Worm (Caenorhabditis elegans) whole organism, L4 larva: ENCODE data around the gene dec-7.

ENCODE experiments used
- D1046.2 ChIP-seq: fragments of 200-800 bp; sonication (Bioruptor generic); IDR thresholded peaks from 2 replicates; pipeline ENCODE4 v1.3.6; 2022; ENCODE audit warnings: missing genetic modification characterization, missing compliant biosample characterization
- T20F7.1 ChIP-seq: fragments of 200-800 bp; sonication (Bioruptor generic); optimal IDR thresholded peaks from 2 replicates; lab custom pipeline; 2018; ENCODE audit warnings: mild to moderate bottlenecking, missing genetic modification characterization, missing compliant biosample characterization
- Y105C5A.15 ChIP-seq: fragments of 200-800 bp; sonication (Bioruptor generic); IDR thresholded peaks from 2 replicates; pipeline ENCODE4 v1.3.6; 2022; ENCODE audit warnings: missing genetic modification characterization, missing compliant biosample characterization
- Y75B8A.6 ChIP-seq: fragments of 200-800 bp; sonication (Bioruptor generic); IDR thresholded peaks from 2 replicates; pipeline ENCODE4 v1.3.6; 2022; ENCODE audit warnings: missing genetic modification reagents, missing genetic modification characterization, missing compliant biosample characterization
- aha-1 ChIP-seq: fragments of 150-350 bp; peaks from one replicate; lab custom pipeline; 2014; ENCODE audit warnings: missing biosample characterization, missing genetic modification characterization
- ama-1 ChIP-seq: fragments of 150-350 bp; optimal IDR thresholded peaks from 2 replicates; lab custom pipeline; 2014; ENCODE audit warnings: inconsistent platforms, mixed read lengths
- ceh-44 ChIP-seq: fragments of 200-800 bp; sonication (Bioruptor generic); IDR thresholded peaks from 2 replicates; pipeline ENCODE4 v1.3.6; 2022; ENCODE audit warnings: missing genetic modification reagents, missing genetic modification characterization, missing compliant biosample characterization
- daf-16 ChIP-seq, 3 experiments: sonication (generic microtip); optimal IDR thresholded peaks; 2 replicates each; lab custom pipeline; 2016 to 2017; ENCODE audit warnings: missing genetic modification characterization in 3 of 3, missing genetic modification reagents in 3 of 3, mild to moderate bottlenecking in 2 of 3, missing compliant biosample characterization in 2 of 3, missing biosample characterization in 1 of 3, moderate library complexity in 1 of 3
- daf-19 ChIP-seq: fragments of 200-800 bp; sonication (Bioruptor generic); conservative IDR thresholded peaks from 2 replicates; pipeline ENCODE4 v1.3.6; 2022; ENCODE audit warnings: missing genetic modification characterization, missing compliant biosample characterization
- dmd-6 ChIP-seq: fragments of 200-800 bp; sonication (Bioruptor generic); IDR thresholded peaks from 2 replicates; pipeline ENCODE4 v1.3.6; 2022; ENCODE audit warnings: missing genetic modification reagents, missing genetic modification characterization, missing compliant biosample characterization
- dmd-8 ChIP-seq: fragments of 200-800 bp; sonication (Bioruptor generic); IDR thresholded peaks from 2 replicates; pipeline ENCODE4 v1.3.6; 2022; ENCODE audit warnings: missing genetic modification characterization, missing compliant biosample characterization
- dmd-9 ChIP-seq: fragments of 200-800 bp; sonication (Bioruptor generic); IDR thresholded peaks from 2 replicates; pipeline ENCODE4 v1.3.6; 2022; ENCODE audit warnings: missing genetic modification reagents, missing genetic modification characterization, missing compliant biosample characterization
- dve-1 ChIP-seq: sonication (generic microtip); optimal IDR thresholded peaks from 2 replicates; lab custom pipeline; 2017; ENCODE audit warnings: antibody characterized with exemption, mild to moderate bottlenecking, missing genetic modification characterization, missing compliant biosample characterization; ENCODE audit not compliant: insufficient read depth
- fos-1 ChIP-seq: fragments of 150-350 bp; optimal IDR thresholded peaks from 2 replicates; lab custom pipeline; 2014; ENCODE audit warnings: missing biosample characterization, missing genetic modification characterization
- hif-1 ChIP-seq, 2 experiments: sonication (generic microtip); optimal IDR thresholded peaks; 2 replicates each; lab custom pipeline; 2016 to 2017; ENCODE audit warnings: missing compliant biosample characterization in 2 of 2, missing genetic modification characterization in 2 of 2, missing genetic modification reagents in 2 of 2, missing genotype in 2 of 2, mild to moderate bottlenecking in 1 of 2
- hlh-30 ChIP-seq: sonication (generic microtip); optimal IDR thresholded peaks from 2 replicates; lab custom pipeline; 2017; ENCODE audit warnings: antibody characterized with exemption, mild to moderate bottlenecking, missing genetic modification characterization, missing compliant biosample characterization; ENCODE audit not compliant: insufficient read depth
- hmg-1.1 ChIP-seq: fragments of 200-800 bp; sonication (Bioruptor generic); IDR thresholded peaks from 2 replicates; pipeline ENCODE4 v1.3.6; 2022; ENCODE audit warnings: missing genetic modification reagents, missing genetic modification characterization, missing compliant biosample characterization
- lin-13 ChIP-seq: fragments of 150-350 bp; optimal IDR thresholded peaks from 2 replicates; lab custom pipeline; 2014; ENCODE audit warnings: missing biosample characterization, missing genetic modification reagents, missing genetic modification characterization
- lir-3 ChIP-seq: sonication (generic microtip); optimal IDR thresholded peaks from 2 replicates; lab custom pipeline; 2016; ENCODE audit warnings: mild to moderate bottlenecking, missing genetic modification characterization, missing compliant biosample characterization
- lsy-2 ChIP-seq, 2 experiments: fragments of 150-350 bp in 1 of 2; sonication (generic microtip) in 1 of 2; optimal IDR thresholded peaks; 2 replicates each; lab custom pipeline; 2014 to 2017; ENCODE audit warnings: missing biosample characterization in 2 of 2, missing genetic modification characterization in 2 of 2
- mep-1 ChIP-seq: fragments of 150-350 bp; sonication (generic microtip); optimal IDR thresholded peaks from 3 replicates; lab custom pipeline; 2014; ENCODE audit warnings: missing biosample characterization, missing genetic modification characterization
- mes-2 ChIP-seq: sonication (generic microtip); optimal IDR thresholded peaks from 2 replicates; lab custom pipeline; 2016; ENCODE audit warnings: missing genotype, mild to moderate bottlenecking, missing genetic modification characterization, missing compliant biosample characterization; ENCODE audit not compliant: poor library complexity, severe bottlenecking
- mxl-2 ChIP-seq: fragments of 200-800 bp; sonication (Bioruptor generic); conservative IDR thresholded peaks from 2 replicates; pipeline ENCODE4 v1.3.6; 2022; ENCODE audit warnings: missing genetic modification reagents, missing genetic modification characterization, missing compliant biosample characterization
- nhr-28 ChIP-seq: fragments of 150-350 bp; optimal IDR thresholded peaks from 2 replicates; lab custom pipeline; 2014; ENCODE audit warnings: missing biosample characterization, missing genetic modification characterization
- nhr-41 ChIP-seq: fragments of 200-800 bp; sonication (Bioruptor generic); IDR thresholded peaks from 2 replicates; pipeline ENCODE4 v1.3.6; 2022; ENCODE audit warnings: missing genetic modification reagents, missing genetic modification characterization, missing compliant biosample characterization
- nhr-6 ChIP-seq: fragments of 150-350 bp; optimal IDR thresholded peaks from 2 replicates; lab custom pipeline; 2014; ENCODE audit warnings: missing biosample characterization, missing genetic modification characterization
- nhr-77 ChIP-seq: fragments of 150-350 bp; optimal IDR thresholded peaks from 2 replicates; lab custom pipeline; 2014; ENCODE audit warnings: missing biosample characterization, missing genetic modification characterization
- pha-4 ChIP-seq, 2 experiments: fragments of 150-350 bp in 1 of 2; fragments of 200-800 bp in 1 of 2; sonication (Bioruptor generic) in 1 of 2; IDR thresholded peaks in 1 of 2; optimal IDR thresholded peaks in 1 of 2; 2 replicates each; pipeline versions ENCODE4 v1.3.6 to Lab custom; 2014 to 2022; ENCODE audit warnings: missing genetic modification characterization in 2 of 2, missing genetic modification reagents in 2 of 2, missing biosample characterization in 1 of 2, missing compliant biosample characterization in 1 of 2
- pqm-1 ChIP-seq: sonication (generic microtip); optimal IDR thresholded peaks from 2 replicates; lab custom pipeline; 2017; ENCODE audit warnings: missing biosample characterization, missing genetic modification characterization
- sdz-12 ChIP-seq: fragments of 200-800 bp; sonication (Bioruptor generic); optimal IDR thresholded peaks from 2 replicates; lab custom pipeline; 2018; ENCODE audit warnings: mild to moderate bottlenecking, missing genetic modification characterization, missing compliant biosample characterization
- unc-39 ChIP-seq: sonication (generic microtip); optimal IDR thresholded peaks from 2 replicates; lab custom pipeline; 2017; ENCODE audit warnings: missing biosample characterization, missing genetic modification characterization
- unc-62 ChIP-seq, 3 experiments: fragments of 150-350 bp in 1 of 3; sonication (generic microtip); optimal IDR thresholded peaks in 2 of 3; peaks in 1 of 3; 1 replicate in 1 of 3; 2 replicates in 2 of 3; lab custom pipeline; 2014 to 2017; ENCODE audit warnings: missing biosample characterization in 3 of 3, missing genetic modification characterization in 3 of 3, missing genetic modification reagents in 3 of 3, missing genotype in 1 of 3
- vab-7 ChIP-seq: fragments of 200-800 bp; sonication (Bioruptor generic); IDR thresholded peaks from 2 replicates; pipeline ENCODE4 v1.3.6; 2022; ENCODE audit warnings: missing genetic modification reagents, missing genetic modification characterization, missing compliant biosample characterization
- zag-1 ChIP-seq: fragments of 150-350 bp; optimal IDR thresholded peaks from 2 replicates; lab custom pipeline; 2014; ENCODE audit warnings: missing biosample characterization, missing genetic modification characterization
- zip-11 ChIP-seq: fragments of 200-800 bp; sonication (Bioruptor generic); IDR thresholded peaks from 2 replicates; pipeline ENCODE4 v1.3.6; 2022; ENCODE audit warnings: missing genetic modification characterization, missing compliant biosample characterization
- zip-2 ChIP-seq: fragments of 150-350 bp; optimal IDR thresholded peaks from 2 replicates; lab custom pipeline; 2014; ENCODE audit warnings: missing biosample characterization, missing genetic modification characterization
- ztf-7 ChIP-seq: fragments of 150-350 bp; optimal IDR thresholded peaks from 2 replicates; lab custom pipeline; 2014; ENCODE audit warnings: missing biosample characterization, missing genetic modification characterization

dec-7 gene

ce11 chrIII:9891324-9891723, 40.9 kb upstream of the dec-7 start, which contains the start of gene alg-4:
alg-4 (minus strand) TSS chrIII:9891424.
- no peak for TF ChIP-seq ama-1 (lab: Kevin White, UChicago)
- no peak for TF ChIP-seq dmd-8
- no peak for TF ChIP-seq ztf-7 (tag; lab: Kevin White, UChicago)
- no peak for TF ChIP-seq hmg-1.1 (GFP tag; lab: Robert Waterston, UW)
- no peak for TF ChIP-seq daf-16 (GFP tag; optimal IDR thresholded peaks at IDR 0.05; lab: Kevin White, UChicago)
- TF ChIP-seq daf-16 (tag; optimal IDR thresholded peaks at IDR 0.05; lab: Kevin White, UChicago), result no peak
- no peak for TF ChIP-seq hif-1 (tag; optimal IDR thresholded peaks at IDR 0.05; lab: Kevin White, UChicago)
- TF ChIP-seq fos-1 (tag; lab: Kevin White, UChicago), result no peak
- TF ChIP-seq mxl-2, result no peak
- no peak for TF ChIP-seq lir-3 (tag; lab: Kevin White, UChicago)
- no peak for TF ChIP-seq dmd-6 (GFP tag; lab: Robert Waterston, UW)
- no peak for TF ChIP-seq mep-1 (tag; lab: Kevin White, UChicago)
- no peak for TF ChIP-seq D1046.2 (GFP tag; lab: Robert Waterston, UW)

ce11 chrIII:9892855-9893254, 39.3 kb upstream of the dec-7 start, which contains the start of gene mam-7:
mam-7 (plus strand) TSS chrIII:9893155.
- TF ChIP-seq ceh-44 (GFP tag; lab: Robert Waterston, UW), result no peak
- TF ChIP-seq nhr-41 (GFP tag; lab: Robert Waterston, UW), result no peak
- no peak for TF ChIP-seq pqm-1 (tag; lab: Kevin White, UChicago)
- TF ChIP-seq zip-2 (tag; lab: Kevin White, UChicago), result no peak
- TF ChIP-seq vab-7, result no peak
- no peak for TF ChIP-seq mes-2
- TF ChIP-seq T20F7.1 (GFP tag; lab: Kevin White, UChicago), result no peak
- TF ChIP-seq lin-13 (GFP tag; lab: Kevin White, UChicago), result no peak
- TF ChIP-seq hmg-1.1 (GFP tag; lab: Robert Waterston, UW), result no peak
- TF ChIP-seq zag-1 (tag; lab: Kevin White, UChicago), result no peak
- TF ChIP-seq Y105C5A.15 (GFP tag; lab: Robert Waterston, UW), result no peak
- TF ChIP-seq daf-19 (GFP tag; lab: Robert Waterston, UW), result no peak
- TF ChIP-seq dmd-9, result no peak
- no peak for TF ChIP-seq nhr-28 (tag; lab: Kevin White, UChicago)
- no peak for TF ChIP-seq sdz-12 (GFP tag; lab: Kevin White, UChicago)
- TF ChIP-seq hif-1 (tag; optimal IDR thresholded peaks at IDR 0.05; lab: Kevin White, UChicago), result no peak
- no peak for TF ChIP-seq mxl-2
- TF ChIP-seq, all 104 proteins: peak for 0

- TF ChIP-seq aha-1 (tag; lab: Kevin White, UChicago) (peak; percentile 54), ama-1 (lab: Kevin White, UChicago) (no peak)
These were observed 32.5 kb upstream of the dec-7 start for ce11 chrIII:9899720-9900119.

ce11 chrIII:9903694-9904292, 28.4 kb upstream of the dec-7 start:
- TF ChIP-seq unc-62 (GFP tag; optimal IDR thresholded peaks at IDR 0.05 in 1 of 2; lab: Kevin White, UChicago), result peak in 1 of 2 experiments; percentile 91
- no peak for TF ChIP-seq unc-62 (tag; optimal IDR thresholded peaks at IDR 0.05; lab: Kevin White, UChicago)
- TF ChIP-seq nhr-77 (tag; lab: Kevin White, UChicago), result peak; percentile 9
- peak; percentile 47 for TF ChIP-seq pqm-1 (tag; lab: Kevin White, UChicago)
- TF ChIP-seq lsy-2 (tag; optimal IDR thresholded peaks at IDR 0.05; lab: Kevin White, UChicago), result peak in 1 of 2 experiments; percentile 1
- peak; percentile 44 for TF ChIP-seq mep-1 (tag; lab: Kevin White, UChicago)
- peak; percentile 33 for TF ChIP-seq nhr-28 (tag; lab: Kevin White, UChicago)
- TF ChIP-seq daf-16 (GFP tag; optimal IDR thresholded peaks at IDR 0.05; lab: Kevin White, UChicago), result no peak
- TF ChIP-seq daf-16 (tag; optimal IDR thresholded peaks at IDR 0.05; lab: Kevin White, UChicago), result peak; percentile 36
- no peak for TF ChIP-seq zip-11 (GFP tag; lab: Robert Waterston, UW)
- TF ChIP-seq Y75B8A.6 (GFP tag; lab: Robert Waterston, UW), result no peak
- TF ChIP-seq unc-39, result no peak
- TF ChIP-seq pha-4 (GFP tag; IDR thresholded peaks at IDR 0.05; lab: Robert Waterston, UW), result no peak
- TF ChIP-seq pha-4 (tag; optimal IDR thresholded peaks at IDR 0.05; lab: Kevin White, UChicago), result no peak
- peak; percentile 65 for TF ChIP-seq dve-1 (tag; lab: Kevin White, UChicago)
- peak; percentile 6 for TF ChIP-seq nhr-6
- peak; percentile 33 for TF ChIP-seq hlh-30 (tag; lab: Kevin White, UChicago)
- TF ChIP-seq dmd-6 (GFP tag; lab: Robert Waterston, UW), result peak; percentile 70
- TF ChIP-seq, all 104 proteins: peak for 11
